Fruit fly (Drosophila melanogaster) whole organism, embryonic: Measurements from ENCODE around the gene CG6962.

Experiments
- ATbp ChIP-seq: fragments of 200-800 bp; sonication (Bioruptor generic); optimal IDR thresholded peaks from 2 replicates; lab custom pipeline; 2017; ENCODE audit warnings: missing biosample characterization, mild to moderate bottlenecking, missing genetic modification characterization, missing genetic modification reagents
- CG10147 ChIP-seq: fragments of 200-800 bp; sonication (Bioruptor generic); optimal IDR thresholded peaks from 2 replicates; lab custom pipeline; 2019; ENCODE audit warnings: missing biosample characterization, mild to moderate bottlenecking, missing genetic modification characterization, moderate library complexity
- CG10959 ChIP-seq: fragments of 200-800 bp; sonication (Bioruptor generic); IDR thresholded peaks from 2 replicates; pipeline ENCODE4 v1.3.6; 2022; ENCODE audit warnings: missing biosample characterization, missing genetic modification characterization
- CG11560 ChIP-seq: fragments of 200-800 bp; sonication (Bioruptor generic); IDR thresholded peaks from 3 replicates; pipeline ENCODE4 v1.3.6; 2022; ENCODE audit warnings: missing biosample characterization, missing genetic modification characterization
- CG11696 ChIP-seq: fragments of 200-800 bp; sonication (Bioruptor generic); IDR thresholded peaks from 2 replicates; pipeline ENCODE4 v1.3.6; 2022; ENCODE audit warnings: missing biosample characterization, missing genetic modification characterization
- CG12071 ChIP-seq: fragments of 200-800 bp; sonication (Bioruptor generic); optimal IDR thresholded peaks from 3 replicates; lab custom pipeline; 2018; ENCODE audit warnings: missing biosample characterization, mild to moderate bottlenecking, missing genetic modification characterization
- CG1603 ChIP-seq: fragments of 200-800 bp; sonication (Bioruptor generic); optimal IDR thresholded peaks from 2 replicates; lab custom pipeline; 2019; ENCODE audit warnings: missing biosample characterization, mild to moderate bottlenecking, missing genetic modification characterization, moderate library complexity
- CG30020 ChIP-seq: fragments of 200-800 bp; optimal IDR thresholded peaks from 2 replicates; lab custom pipeline; 2019; ENCODE audit warnings: missing biosample characterization, mild to moderate bottlenecking, missing genetic modification characterization, moderate library complexity
- CG32532 ChIP-seq: fragments of 200-800 bp; sonication (Bioruptor generic); IDR thresholded peaks from 2 replicates; pipeline ENCODE4 v1.3.6; 2022; ENCODE audit warnings: missing biosample characterization, missing genetic modification characterization
- CG3726 ChIP-seq: fragments of 200-800 bp; sonication (Bioruptor generic); IDR thresholded peaks from 3 replicates; pipeline ENCODE4, ENCODE4 v1.3.6; 2022; ENCODE audit warnings: missing biosample characterization, missing genetic modification characterization
- CG4282 ChIP-seq: fragments of 200-800 bp; sonication (Bioruptor generic); optimal IDR thresholded peaks from 2 replicates; lab custom pipeline; 2016; ENCODE audit warnings: missing biosample characterization, missing genetic modification characterization
- CG6683 ChIP-seq: fragments of 200-800 bp; sonication (Bioruptor generic); optimal IDR thresholded peaks from 2 replicates; lab custom pipeline; 2017; ENCODE audit warnings: missing biosample characterization, mild to moderate bottlenecking, missing genetic modification characterization, missing genetic modification reagents
- CG8281 ChIP-seq: fragments of 200-800 bp; sonication (Bioruptor generic); optimal IDR thresholded peaks from 2 replicates; lab custom pipeline; 2018; ENCODE audit warnings: missing biosample characterization, mild to moderate bottlenecking, missing genetic modification characterization, moderate library complexity
- CrebB ChIP-seq: fragments of 200-800 bp; sonication (Bioruptor generic); optimal IDR thresholded peaks from 3 replicates; lab custom pipeline; 2018; ENCODE audit warnings: missing biosample characterization, mild to moderate bottlenecking, missing genetic modification characterization
- Dad ChIP-seq: fragments of 200-800 bp; sonication (Bioruptor generic); optimal IDR thresholded peaks from 3 replicates; lab custom pipeline; 2016; ENCODE audit warnings: missing biosample characterization, missing genetic modification characterization
- Dref ChIP-seq: fragments of 200-800 bp; sonication (Bioruptor generic); IDR thresholded peaks from 2 replicates; pipeline ENCODE4 v1.3.6; 2022; ENCODE audit warnings: missing biosample characterization, missing genetic modification characterization
- E2f2 ChIP-seq: fragments of 200-800 bp; sonication (Bioruptor generic); IDR thresholded peaks from 2 replicates; pipeline ENCODE4 v1.3.6; 2022; ENCODE audit warnings: missing biosample characterization, missing genetic modification characterization
- Eip74EF ChIP-seq, 2 experiments: fragments of 200-800 bp in 1 of 2; fragments of >200 bp in 1 of 2; sonication (Bioruptor generic) in 1 of 2; optimal IDR thresholded peaks; 2 replicates each; lab custom pipeline; 2017 to 2019; ENCODE audit warnings: missing biosample characterization in 2 of 2, missing genetic modification characterization in 2 of 2, mild to moderate bottlenecking in 1 of 2, moderate library complexity in 1 of 2
- Jarid2 ChIP-seq: fragments of 200-800 bp; sonication (Bioruptor generic); optimal IDR thresholded peaks from 3 replicates; lab custom pipeline; 2017; ENCODE audit warnings: mild to moderate bottlenecking, missing biosample characterization, missing genetic modification reagents, missing genetic modification characterization
- Lhr ChIP-seq: fragments of 200-800 bp; sonication (Bioruptor generic); optimal IDR thresholded peaks from 3 replicates; lab custom pipeline; 2017; ENCODE audit warnings: mild to moderate bottlenecking, missing biosample characterization, missing genetic modification reagents, missing genetic modification characterization
- Max ChIP-seq: fragments of 200-800 bp; sonication (Bioruptor generic); optimal IDR thresholded peaks from 2 replicates; lab custom pipeline; 2016; ENCODE audit warnings: missing biosample characterization, mild to moderate bottlenecking, missing genetic modification characterization
- Ravus ChIP-seq: fragments of 200-800 bp; sonication (Bioruptor generic); IDR thresholded peaks from 2 replicates; pipeline ENCODE4 v1.3.6; 2022; ENCODE audit warnings: missing biosample characterization, missing genetic modification characterization
- TFAM ChIP-seq: fragments of 200-800 bp; sonication (Bioruptor generic); optimal IDR thresholded peaks from 2 replicates; lab custom pipeline; 2017; ENCODE audit warnings: missing biosample characterization, missing genetic modification characterization, inconsistent platforms
- amos ChIP-seq: fragments of 200-800 bp; sonication (Bioruptor generic); IDR thresholded peaks from 2 replicates; pipeline ENCODE4 v1.3.6; 2022; ENCODE audit warnings: missing biosample characterization, missing genetic modification characterization; ENCODE audit not compliant: partially characterized antibody
- aop ChIP-seq: fragments of 200-800 bp; sonication (Bioruptor generic); IDR thresholded peaks from 2 replicates; pipeline ENCODE4 v1.3.6; 2022; ENCODE audit warnings: missing biosample characterization, missing genetic modification characterization
- cad ChIP-seq: fragments of >200 bp; optimal IDR thresholded peaks from 2 replicates; lab custom pipeline; 2017; ENCODE audit warnings: missing biosample characterization, missing genetic modification characterization
- corto ChIP-seq: fragments of 200-800 bp; sonication (Bioruptor generic); optimal IDR thresholded peaks from 2 replicates; lab custom pipeline; 2016; ENCODE audit warnings: missing biosample characterization, mild to moderate bottlenecking, missing genetic modification characterization, moderate library complexity
- dm ChIP-seq: fragments of 200-800 bp; sonication (Bioruptor generic); optimal IDR thresholded peaks from 3 replicates; lab custom pipeline; 2016; ENCODE audit warnings: missing biosample characterization, missing genetic modification characterization
- dmrt11E ChIP-seq: fragments of 200-800 bp; sonication (Bioruptor generic); optimal IDR thresholded peaks from 3 replicates; lab custom pipeline; 2018; ENCODE audit warnings: missing biosample characterization, mild to moderate bottlenecking, missing genetic modification characterization, moderate library complexity
- eve ChIP-seq, 2 experiments: fragments of >200 bp; optimal IDR thresholded peaks; 2 replicates each; lab custom pipeline; 2017; ENCODE audit warnings: missing biosample characterization in 2 of 2, missing genetic modification characterization in 2 of 2
- fd96Cb ChIP-seq: fragments of 200-800 bp; sonication (Bioruptor generic); optimal IDR thresholded peaks from 2 replicates; lab custom pipeline; 2018; ENCODE audit warnings: missing biosample characterization, mild to moderate bottlenecking, missing genetic modification characterization, moderate library complexity
- gcm2 ChIP-seq: fragments of 200-800 bp; sonication (Bioruptor generic); optimal IDR thresholded peaks from 2 replicates; lab custom pipeline; 2016; ENCODE audit warnings: missing biosample characterization, missing genetic modification characterization
- gem ChIP-seq: fragments of 200-800 bp; sonication (Bioruptor generic); optimal IDR thresholded peaks from 2 replicates; lab custom pipeline; 2019; ENCODE audit warnings: missing biosample characterization, mild to moderate bottlenecking, missing genetic modification characterization, moderate library complexity
- insv ChIP-seq, 2 experiments: fragments of 200-800 bp; sonication (Bioruptor generic); optimal IDR thresholded peaks; 3 replicates each; lab custom pipeline; 2016 to 2018; ENCODE audit warnings: missing biosample characterization in 2 of 2, missing genetic modification characterization in 2 of 2
- kni ChIP-seq: fragments of 200-800 bp; sonication (Bioruptor generic); optimal IDR thresholded peaks from 3 replicates; lab custom pipeline; 2017; ENCODE audit warnings: mild to moderate bottlenecking, missing biosample characterization, missing genetic modification reagents, missing genetic modification characterization
- lmd ChIP-seq: fragments of 200-800 bp; sonication (Bioruptor generic); IDR thresholded peaks from 2 replicates; pipeline ENCODE4 v1.3.6; 2022; ENCODE audit warnings: missing biosample characterization, missing genetic modification characterization
- pho ChIP-seq: fragments of 200-800 bp; sonication (Bioruptor generic); optimal IDR thresholded peaks from 2 replicates; lab custom pipeline; 2016; ENCODE audit warnings: missing biosample characterization, missing genetic modification characterization
- phol ChIP-seq: fragments of 200-800 bp; sonication (Bioruptor generic); optimal IDR thresholded peaks from 3 replicates; lab custom pipeline; 2018; ENCODE audit warnings: missing biosample characterization, mild to moderate bottlenecking, missing genetic modification characterization, moderate library complexity
- pzg ChIP-seq: fragments of 200-800 bp; sonication (Bioruptor generic); optimal IDR thresholded peaks from 3 replicates; lab custom pipeline; 2018; ENCODE audit warnings: missing biosample characterization, mild to moderate bottlenecking, missing genetic modification characterization, moderate library complexity
- ranshi ChIP-seq: fragments of 200-800 bp; sonication (Bioruptor generic); IDR thresholded peaks from 2 replicates; pipeline ENCODE4 v1.3.6; 2022; ENCODE audit warnings: missing biosample characterization, missing genetic modification characterization
- sd ChIP-seq: fragments of 200-800 bp; sonication (Bioruptor generic); optimal IDR thresholded peaks from 3 replicates; lab custom pipeline; 2018; ENCODE audit warnings: missing biosample characterization, mild to moderate bottlenecking, missing genetic modification characterization, moderate library complexity
- sima ChIP-seq: fragments of 200-800 bp; sonication (Bioruptor generic); optimal IDR thresholded peaks from 2 replicates; lab custom pipeline; 2016; ENCODE audit warnings: missing biosample characterization, missing genetic modification characterization
- sr ChIP-seq: fragments of 200-800 bp; sonication (Bioruptor generic); IDR thresholded peaks from 3 replicates; pipeline ENCODE4 v1.3.6; 2022; ENCODE audit warnings: missing biosample characterization, missing genetic modification characterization
- tx ChIP-seq: fragments of 200-800 bp; sonication (Bioruptor generic); optimal IDR thresholded peaks from 2 replicates; lab custom pipeline; 2016; ENCODE audit warnings: missing biosample characterization, missing genetic modification characterization
- wor ChIP-seq: fragments of 200-800 bp; sonication (Bioruptor generic); IDR thresholded peaks from 2 replicates; pipeline ENCODE4 v1.3.6; 2022; ENCODE audit warnings: missing biosample characterization, missing genetic modification characterization
- yki ChIP-seq: fragments of >200 bp; optimal IDR thresholded peaks from 3 replicates; lab custom pipeline; 2018
- zen ChIP-seq: fragments of 200-800 bp; sonication (Bioruptor generic); optimal IDR thresholded peaks from 3 replicates; lab custom pipeline; 2018; ENCODE audit warnings: missing biosample characterization, mild to moderate bottlenecking, missing genetic modification characterization, moderate library complexity
- zfh2 ChIP-seq: fragments of 200-800 bp; sonication (Bioruptor generic); optimal IDR thresholded peaks from 2 replicates; lab custom pipeline; 2016; ENCODE audit warnings: missing biosample characterization, missing genetic modification characterization

CG6962 gene

DNA sequence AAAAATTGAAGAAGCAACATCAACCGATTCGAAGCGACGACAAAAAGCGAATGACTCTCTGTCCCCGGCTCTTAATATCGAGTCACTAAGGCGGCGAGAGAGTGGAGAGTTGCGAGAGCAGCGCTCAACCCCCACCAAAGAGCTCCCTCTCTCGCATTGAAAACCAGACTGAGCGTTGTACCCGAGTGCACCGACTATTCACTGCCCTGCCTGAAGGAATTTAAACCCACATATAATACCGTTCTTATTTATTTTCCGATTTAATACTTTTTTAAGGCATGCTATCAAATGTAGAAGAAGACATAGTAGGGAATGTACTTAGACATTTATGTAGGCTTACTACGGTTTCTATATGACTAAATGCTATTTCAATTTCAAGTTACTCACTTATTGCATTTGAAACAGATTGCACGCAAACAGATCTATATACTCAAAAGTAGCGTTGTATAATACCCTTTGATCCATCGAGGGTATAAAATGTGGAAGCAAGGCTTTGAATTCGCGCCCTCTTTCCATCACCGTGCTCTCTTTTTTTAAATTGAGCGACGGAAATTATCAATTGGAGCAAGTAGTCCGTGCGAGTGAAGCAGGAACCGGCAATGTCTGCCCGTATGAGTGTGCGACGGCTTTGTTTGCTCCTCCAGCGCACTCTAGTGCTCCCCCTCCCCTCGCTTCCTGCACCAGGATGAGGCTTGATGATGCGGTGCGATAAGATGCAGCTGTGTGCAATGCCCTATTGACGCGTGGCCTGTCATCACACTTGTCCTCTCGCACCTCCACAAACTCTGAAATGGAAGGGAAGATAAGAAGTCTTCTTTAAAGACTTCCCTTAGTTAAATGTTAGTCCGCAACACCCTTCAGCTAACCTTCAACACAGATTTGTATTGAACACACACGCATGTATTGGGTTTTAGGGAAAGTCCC, 5.0 kb upstream of the CG6962 start, which contains the start of gene mthl5 (continued):
- peak; percentile 51 for TF ChIP-seq pho (GFP tag; lab: Kevin White, UChicago)
- TF ChIP-seq phol (tag; lab: Kevin White, UChicago), result peak; percentile 83
- peak; percentile 47; the same call in 1 of the 2 replicates for TF ChIP-seq wor (GFP tag; lab: Robert Waterston, UW)
- TF ChIP-seq kni (GFP tag; lab: Kevin White, UChicago), result no peak
- no peak for TF ChIP-seq insv (GFP tag; optimal IDR thresholded peaks at IDR 0.05; lab: Kevin White, UChicago)
- TF ChIP-seq CG11560 (tag; lab: Robert Waterston, UW), result peak; percentile 53; the same call in 1 of the 3 replicates
- TF ChIP-seq ATbp (GFP tag; lab: Kevin White, UChicago), result peak; percentile 76
- TF ChIP-seq sima (GFP tag; lab: Kevin White, UChicago), result no peak
- TF ChIP-seq gem (tag; lab: Kevin White, UChicago), result peak; percentile 90
- peak; percentile 44 for TF ChIP-seq Lhr (GFP tag; lab: Kevin White, UChicago)
- peak; percentile 48 for TF ChIP-seq Max
- TF ChIP-seq zen (tag; lab: Kevin White, UChicago), result peak; percentile 42
- no peak for TF ChIP-seq CG30020 (tag; lab: Kevin White, UChicago)
- peak; percentile 49 for TF ChIP-seq sd
- 0 out of 2 replicates have a peak, but pooled peaks have one; percentile 12 for TF ChIP-seq aop
- peak; percentile 71 for TF ChIP-seq dm (GFP tag; lab: Kevin White, UChicago)
- TF ChIP-seq CG32532 (GFP tag; lab: Robert Waterston, UW), result peak; percentile 78
- TF ChIP-seq cad, result no peak
- 0 out of 3 replicates have a peak, but pooled peaks have one; percentile 48 for TF ChIP-seq sr (GFP tag; lab: Robert Waterston, UW)
- TF ChIP-seq CG1603 (tag; lab: Kevin White, UChicago), result peak; percentile 89
- TF ChIP-seq CG12071, result peak; percentile 23
- TF ChIP-seq E2f2 (GFP tag; lab: Robert Waterston, UW), result peak; percentile 56
- TF ChIP-seq CG4282, result peak; percentile 4
- no peak for TF ChIP-seq CG11696 (GFP tag; lab: Robert Waterston, UW)
- peak; percentile 86 for TF ChIP-seq yki
- no peak for TF ChIP-seq eve (GFP tag; optimal IDR thresholded peaks at IDR 0.05; lab: Kevin White, UChicago)
- no peak for TF ChIP-seq Dref
- peak; percentile 16 for TF ChIP-seq TFAM (GFP tag; lab: Kevin White, UChicago)
- TF ChIP-seq CG6683 (GFP tag; lab: Kevin White, UChicago), result no peak
- no peak; the same call in 1 of the 2 replicates for TF ChIP-seq Ravus (GFP tag; lab: Robert Waterston, UW)
- peak in 1 of 2 experiments; percentile 77 for TF ChIP-seq Eip74EF (GFP tag; optimal IDR thresholded peaks at IDR 0.05; lab: Kevin White, UChicago)
- TF ChIP-seq CG10147 (GFP tag; lab: Kevin White, UChicago), result peak; percentile 65
- peak; percentile 80 for TF ChIP-seq CG10959 (GFP tag; lab: Robert Waterston, UW)
- peak; percentile 70 for TF ChIP-seq Dad (GFP tag; lab: Kevin White, UChicago)
- TF ChIP-seq tx (GFP tag; lab: Kevin White, UChicago), result peak; percentile 79
- no peak for TF ChIP-seq amos
- TF ChIP-seq CG3726, result peak; percentile 54; the same call in 1 of the 3 replicates
- TF ChIP-seq fd96Cb (tag; lab: Kevin White, UChicago), result peak; percentile 84
- peak; percentile 20 for TF ChIP-seq Jarid2
- no peak for TF ChIP-seq zfh2 (GFP tag; lab: Kevin White, UChicago)
- peak; percentile 62 for TF ChIP-seq CG8281 (tag; lab: Kevin White, UChicago)
- TF ChIP-seq pzg (GFP tag; lab: Kevin White, UChicago), result no peak
- peak; percentile 75 for TF ChIP-seq ranshi
- peak; percentile 74 for TF ChIP-seq corto (GFP tag; lab: Kevin White, UChicago)
- TF ChIP-seq dmrt11E (tag; lab: Kevin White, UChicago), result peak; percentile 91
- peak; percentile 70 for TF ChIP-seq gcm2
- TF ChIP-seq lmd (GFP tag; lab: Robert Waterston, UW), result peak; percentile 82
- TF ChIP-seq CrebB (tag; lab: Kevin White, UChicago), result peak; percentile 42
